Fruit fly (Drosophila melanogaster) whole organism, embryonic: ENCODE data around the gene Npc2f.

Experiments used
- CG10267 ChIP-seq: fragments of 200-800 bp; sonication (Bioruptor generic); optimal IDR thresholded peaks from 2 replicates; lab custom pipeline; 2018; ENCODE audit warnings: missing biosample characterization, mild to moderate bottlenecking, missing genetic modification characterization, moderate library complexity
- CG10543 ChIP-seq: fragments of 200-800 bp; sonication (Bioruptor generic); optimal IDR thresholded peaks from 3 replicates; lab custom pipeline; 2017; ENCODE audit warnings: missing biosample characterization, mild to moderate bottlenecking, missing genetic modification characterization, moderate library complexity
- CG11723 ChIP-seq: fragments of 200-800 bp; sonication (Bioruptor generic); optimal IDR thresholded peaks from 2 replicates; lab custom pipeline; 2017; ENCODE audit warnings: missing biosample characterization, mild to moderate bottlenecking, missing genetic modification characterization
- CG12071 ChIP-seq: fragments of 200-800 bp; sonication (Bioruptor generic); optimal IDR thresholded peaks from 3 replicates; lab custom pipeline; 2018; ENCODE audit warnings: missing biosample characterization, mild to moderate bottlenecking, missing genetic modification characterization
- CG12659 ChIP-seq: fragments of 200-800 bp; sonication (Bioruptor generic); optimal IDR thresholded peaks from 3 replicates; lab custom pipeline; 2017; ENCODE audit warnings: mild to moderate bottlenecking, missing biosample characterization, missing genetic modification reagents, missing genetic modification characterization
- CG12942 ChIP-seq: fragments of 200-800 bp; sonication (Bioruptor generic); optimal IDR thresholded peaks from 3 replicates; lab custom pipeline; 2016; ENCODE audit warnings: missing biosample characterization, missing genetic modification characterization
- CG14667 ChIP-seq: fragments of 200-800 bp; sonication (Bioruptor generic); IDR thresholded peaks from 2 replicates; pipeline ENCODE4 v1.3.6; 2022; ENCODE audit warnings: missing biosample characterization, missing genetic modification characterization
- CG14860 ChIP-seq: fragments of 200-800 bp; sonication (Bioruptor generic); IDR thresholded peaks from 3 replicates; pipeline ENCODE4 v1.3.6; 2022; ENCODE audit warnings: missing biosample characterization, missing genetic modification characterization; ENCODE audit not compliant: partially characterized antibody
- CG18764 ChIP-seq: fragments of 200-800 bp; sonication (Bioruptor generic); optimal IDR thresholded peaks from 3 replicates; lab custom pipeline; 2016; ENCODE audit warnings: missing biosample characterization, missing genetic modification characterization
- CG3163 ChIP-seq: fragments of 200-800 bp; sonication (Bioruptor generic); optimal IDR thresholded peaks from 3 replicates; lab custom pipeline; 2016; ENCODE audit warnings: missing biosample characterization, missing genetic modification characterization
- CG33213 ChIP-seq: fragments of 200-800 bp; sonication (Bioruptor generic); optimal IDR thresholded peaks from 3 replicates; lab custom pipeline; 2016; ENCODE audit warnings: missing biosample characterization, missing genetic modification characterization
- CG6654 ChIP-seq: fragments of 200-800 bp; sonication (Bioruptor generic); optimal IDR thresholded peaks from 2 replicates; lab custom pipeline; 2017; ENCODE audit warnings: missing biosample characterization, mild to moderate bottlenecking, missing genetic modification characterization
- CG7556 ChIP-seq: fragments of 200-800 bp; sonication (Bioruptor generic); optimal IDR thresholded peaks from 2 replicates; lab custom pipeline; 2017; ENCODE audit warnings: missing biosample characterization, mild to moderate bottlenecking, missing genetic modification characterization
- CG8359 ChIP-seq: fragments of 200-800 bp; sonication (Bioruptor generic); optimal IDR thresholded peaks from 2 replicates; lab custom pipeline; 2017; ENCODE audit warnings: missing biosample characterization, mild to moderate bottlenecking, missing genetic modification characterization, borderline replicate concordance
- CG8478 ChIP-seq: fragments of >200 bp; optimal IDR thresholded peaks from 2 replicates; lab custom pipeline; 2018
- Dek ChIP-seq: fragments of 200-800 bp; sonication (Bioruptor generic); optimal IDR thresholded peaks from 3 replicates; lab custom pipeline; 2019; ENCODE audit warnings: missing biosample characterization, mild to moderate bottlenecking, missing genetic modification characterization, moderate library complexity
- Dll ChIP-seq: fragments of 200-800 bp; sonication (Bioruptor generic); IDR thresholded peaks from 4 replicates; pipeline ENCODE4 v1.3.6; 2022; ENCODE audit warnings: missing biosample characterization, missing genetic modification characterization; ENCODE audit not compliant: partially characterized antibody
- Elba2 ChIP-seq: fragments of 200-800 bp; sonication (Bioruptor generic); optimal IDR thresholded peaks from 3 replicates; lab custom pipeline; 2016; ENCODE audit warnings: missing biosample characterization, missing genetic modification characterization
- Ets97D ChIP-seq: fragments of 200-800 bp; sonication (Bioruptor generic); optimal IDR thresholded peaks from 3 replicates; lab custom pipeline; 2016; ENCODE audit warnings: missing biosample characterization, missing genetic modification characterization
- Hey ChIP-seq: fragments of 200-800 bp; sonication (Bioruptor generic); optimal IDR thresholded peaks from 3 replicates; lab custom pipeline; 2018; ENCODE audit warnings: missing biosample characterization, mild to moderate bottlenecking, missing genetic modification characterization
- Mad ChIP-seq: fragments of 200-800 bp; sonication (Bioruptor generic); optimal IDR thresholded peaks from 2 replicates; lab custom pipeline; 2016; ENCODE audit warnings: missing biosample characterization, missing genetic modification characterization
- Meics ChIP-seq: fragments of 200-800 bp; sonication (Bioruptor generic); optimal IDR thresholded peaks from 2 replicates; lab custom pipeline; 2017; ENCODE audit warnings: missing biosample characterization, mild to moderate bottlenecking, missing genetic modification characterization
- Neu2 ChIP-seq: fragments of 200-800 bp; sonication (Bioruptor generic); optimal IDR thresholded peaks from 3 replicates; lab custom pipeline; 2016; ENCODE audit warnings: missing biosample characterization, missing genetic modification characterization, borderline replicate concordance
- PHDP ChIP-seq: fragments of 200-800 bp; sonication (Bioruptor generic); optimal IDR thresholded peaks from 3 replicates; lab custom pipeline; 2018; ENCODE audit warnings: missing biosample characterization, mild to moderate bottlenecking, missing genetic modification characterization, moderate library complexity
- Scr ChIP-seq: fragments of 200-800 bp; sonication (Bioruptor generic); IDR thresholded peaks from 2 replicates; pipeline ENCODE4 v1.3.6; 2022; ENCODE audit warnings: missing biosample characterization, missing genetic modification characterization; ENCODE audit not compliant: partially characterized antibody
- Side ChIP-seq: fragments of 200-800 bp; sonication (Bioruptor generic); optimal IDR thresholded peaks from 2 replicates; lab custom pipeline; 2016; ENCODE audit warnings: missing biosample characterization, missing genetic modification characterization
- Six4 ChIP-seq: fragments of 200-800 bp; sonication (Bioruptor generic); optimal IDR thresholded peaks from 2 replicates; lab custom pipeline; 2016; ENCODE audit warnings: missing biosample characterization, missing genetic modification characterization
- Spps ChIP-seq: fragments of 200-800 bp; sonication (Bioruptor generic); optimal IDR thresholded peaks from 2 replicates; lab custom pipeline; 2018; ENCODE audit warnings: missing biosample characterization, mild to moderate bottlenecking, missing genetic modification characterization
- Sry-β ChIP-seq: fragments of 200-800 bp; sonication (Bioruptor generic); optimal IDR thresholded peaks from 2 replicates; lab custom pipeline; 2018; ENCODE audit warnings: missing biosample characterization, mild to moderate bottlenecking, missing genetic modification characterization, moderate library complexity
- az2 ChIP-seq: fragments of 200-800 bp; sonication (Bioruptor generic); optimal IDR thresholded peaks from 3 replicates; lab custom pipeline; 2016; ENCODE audit warnings: missing biosample characterization, missing genetic modification characterization
- cas ChIP-seq: fragments of 200-800 bp; sonication (Bioruptor generic); IDR thresholded peaks from 2 replicates; pipeline ENCODE4 v1.3.6; 2022; ENCODE audit warnings: missing biosample characterization, missing genetic modification characterization
- chif ChIP-seq, 2 experiments: fragments of 200-800 bp; sonication (Bioruptor generic); optimal IDR thresholded peaks; 3 replicates each; lab custom pipeline; 2016; ENCODE audit warnings: missing biosample characterization in 2 of 2, missing genetic modification characterization in 2 of 2
- crp ChIP-seq, 2 experiments: fragments of 200-800 bp; sonication (Bioruptor generic); optimal IDR thresholded peaks; 2 replicates in 1 of 2; 3 replicates in 1 of 2; lab custom pipeline; 2017; ENCODE audit warnings: missing biosample characterization in 2 of 2, missing genetic modification characterization in 2 of 2, mild to moderate bottlenecking in 1 of 2, moderate library complexity in 1 of 2
- dan ChIP-seq: fragments of 200-800 bp; sonication (Bioruptor generic); IDR thresholded peaks from 2 replicates; pipeline ENCODE4 v1.3.6; 2022; ENCODE audit warnings: missing biosample characterization, missing genetic modification characterization
- dm ChIP-seq: fragments of 200-800 bp; sonication (Bioruptor generic); optimal IDR thresholded peaks from 3 replicates; lab custom pipeline; 2016; ENCODE audit warnings: missing biosample characterization, missing genetic modification characterization
- dmrt99B ChIP-seq: fragments of 200-800 bp; sonication (Bioruptor generic); optimal IDR thresholded peaks from 2 replicates; lab custom pipeline; 2018; ENCODE audit warnings: missing biosample characterization, mild to moderate bottlenecking, missing genetic modification characterization, moderate library complexity
- dpn ChIP-seq, 2 experiments: fragments of 200-800 bp; sonication (Bioruptor generic); optimal IDR thresholded peaks; 3 replicates each; lab custom pipeline; 2016; ENCODE audit warnings: missing biosample characterization in 2 of 2, missing genetic modification characterization in 2 of 2
- nau ChIP-seq: fragments of 200-800 bp; sonication (Bioruptor generic); optimal IDR thresholded peaks from 3 replicates; lab custom pipeline; 2017; ENCODE audit warnings: missing biosample characterization, mild to moderate bottlenecking, missing genetic modification characterization, missing genetic modification reagents
- odd ChIP-seq: fragments of 200-800 bp; sonication (Bioruptor generic); optimal IDR thresholded peaks from 2 replicates; lab custom pipeline; 2017; ENCODE audit warnings: missing biosample characterization, mild to moderate bottlenecking, missing genetic modification characterization
- org-1 ChIP-seq: fragments of 200-800 bp; sonication (Bioruptor generic); optimal IDR thresholded peaks from 2 replicates; lab custom pipeline; 2017; ENCODE audit warnings: missing biosample characterization, missing genetic modification characterization
- peb ChIP-seq: fragments of 200-800 bp; sonication (Bioruptor generic); IDR thresholded peaks from 2 replicates; pipeline ENCODE4 v1.3.6; 2022; ENCODE audit warnings: missing biosample characterization, missing genetic modification characterization
- ranshi ChIP-seq: fragments of 200-800 bp; sonication (Bioruptor generic); IDR thresholded peaks from 2 replicates; pipeline ENCODE4 v1.3.6; 2022; ENCODE audit warnings: missing biosample characterization, missing genetic modification characterization
- sisA ChIP-seq: fragments of 200-800 bp; sonication (Bioruptor generic); IDR thresholded peaks from 2 replicates; pipeline ENCODE4 v1.3.6; 2022; ENCODE audit warnings: missing biosample characterization, missing genetic modification characterization
- stwl ChIP-seq: fragments of 200-800 bp; sonication (Bioruptor generic); optimal IDR thresholded peaks from 3 replicates; lab custom pipeline; 2018; ENCODE audit warnings: missing biosample characterization, mild to moderate bottlenecking, missing genetic modification characterization, moderate library complexity
- tio ChIP-seq: fragments of 200-800 bp; sonication (Bioruptor generic); optimal IDR thresholded peaks from 2 replicates; lab custom pipeline; 2017; ENCODE audit warnings: missing biosample characterization, missing genetic modification characterization, inconsistent platforms
- tll ChIP-seq, 2 experiments: fragments of 200-800 bp in 1 of 2; fragments of >200 bp in 1 of 2; sonication (Bioruptor generic) in 1 of 2; optimal IDR thresholded peaks; 2 replicates each; lab custom pipeline; 2017 to 2019; ENCODE audit warnings: missing biosample characterization in 2 of 2, missing genetic modification characterization in 2 of 2, mild to moderate bottlenecking in 1 of 2, moderate library complexity in 1 of 2
- wek ChIP-seq: fragments of 200-800 bp; sonication (Bioruptor generic); optimal IDR thresholded peaks from 3 replicates; lab custom pipeline; 2018; ENCODE audit warnings: missing biosample characterization, mild to moderate bottlenecking, missing genetic modification characterization, moderate library complexity
- zen ChIP-seq: fragments of 200-800 bp; sonication (Bioruptor generic); optimal IDR thresholded peaks from 3 replicates; lab custom pipeline; 2018; ENCODE audit warnings: missing biosample characterization, mild to moderate bottlenecking, missing genetic modification characterization, moderate library complexity
- zf30C ChIP-seq: fragments of 200-800 bp; sonication (Bioruptor generic); optimal IDR thresholded peaks from 3 replicates; lab custom pipeline; 2018; ENCODE audit warnings: missing biosample characterization, mild to moderate bottlenecking, missing genetic modification characterization

Gene Npc2f

DNA sequence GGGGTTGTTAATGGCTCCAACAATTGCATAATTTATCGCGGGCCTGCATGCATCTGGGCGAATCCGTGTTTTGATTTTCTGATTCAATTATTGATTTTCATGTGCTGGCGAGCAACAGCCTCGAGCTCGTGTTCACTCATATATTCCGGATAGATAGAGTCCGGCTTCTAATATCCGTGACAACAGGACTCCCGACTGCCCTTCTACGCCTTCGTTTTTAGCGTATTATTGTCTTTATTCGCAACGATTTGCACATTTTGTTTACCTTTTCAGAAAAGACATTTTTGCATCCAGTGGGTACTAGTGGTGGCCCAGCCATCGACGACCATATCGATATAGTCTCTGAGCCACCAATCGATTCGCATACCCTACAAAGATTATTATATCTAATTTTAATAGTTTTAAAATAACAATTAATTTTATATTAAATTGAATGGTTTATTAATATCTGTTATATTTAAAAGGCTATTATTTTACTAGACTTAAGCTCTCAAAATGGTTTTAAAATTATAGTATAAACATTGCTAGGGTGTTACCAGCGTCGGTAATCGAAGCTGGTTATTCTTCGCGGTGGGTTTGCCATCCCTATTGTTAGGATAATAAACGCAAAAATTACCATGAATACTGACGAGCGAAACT is 23.6 kb downstream of the Npc2f start, which contains the start of the genes Myo95E and TBC1d7 (continued):
- TF ChIP-seq az2 (peak; percentile 87), dan (peak; percentile 68), CG8478 (lab: Kevin White, UChicago) (no peak), Neu2 (no peak), CG18764 (peak; percentile 83), cas (GFP tag; lab: Robert Waterston, UW) (peak; percentile 69; the same call in 1 of the 2 replicates), Dek (tag; lab: Kevin White, UChicago) (peak; percentile 90), CG10543 (GFP tag; lab: Kevin White, UChicago) (no peak), nau (GFP tag; lab: Kevin White, UChicago) (no peak), org-1 (GFP tag; lab: Kevin White, UChicago) (peak; percentile 67), zen (tag; lab: Kevin White, UChicago) (peak; percentile 80), CG6654 (peak; percentile 58), CG14667 (GFP tag; lab: Robert Waterston, UW) (peak; percentile 95), dpn (GFP tag; optimal IDR thresholded peaks at IDR 0.05; lab: Kevin White, UChicago) (peak; percentile 7 to 91), ranshi (GFP tag; lab: Robert Waterston, UW) (peak; percentile 93), Mad (GFP tag; lab: Kevin White, UChicago) (peak; percentile 60), CG8359 (GFP tag; lab: Kevin White, UChicago) (no peak), wek (no peak), CG12659 (GFP tag; lab: Kevin White, UChicago) (peak; percentile 92), Side (GFP tag; lab: Kevin White, UChicago) (no peak), tll (GFP tag; optimal IDR thresholded peaks at IDR 0.05; lab: Kevin White, UChicago) (no peak), Sry-β (GFP tag; lab: Kevin White, UChicago) (peak; percentile 64), CG7556 (peak; percentile 84), peb (GFP tag; lab: Robert Waterston, UW) (peak; percentile 89), Ets97D (GFP tag; lab: Kevin White, UChicago) (peak; percentile 47), CG10267 (tag; lab: Kevin White, UChicago) (peak; percentile 84), dm (GFP tag; lab: Kevin White, UChicago) (no peak), CG11723 (GFP tag; lab: Kevin White, UChicago) (no peak), sisA (peak; percentile 90), crp (GFP tag; optimal IDR thresholded peaks at IDR 0.05; lab: Kevin White, UChicago) (peak in 1 of 2 experiments; percentile 53), CG14860 (GFP tag; lab: Robert Waterston, UW) (peak; percentile 55; the same call in 2 of the 3 replicates), dmrt99B (tag; lab: Kevin White, UChicago) (no peak), CG33213 (GFP tag; lab: Kevin White, UChicago) (peak; percentile 47), odd (GFP tag; lab: Kevin White, UChicago) (no peak), stwl (tag; lab: Kevin White, UChicago) (peak; percentile 56), Meics (peak; percentile 88), tio (GFP tag; lab: Kevin White, UChicago) (no peak), CG12071 (no peak), Six4 (GFP tag; lab: Kevin White, UChicago) (peak; percentile 76), PHDP (tag; lab: Kevin White, UChicago) (peak; percentile 90), Elba2 (GFP tag; lab: Kevin White, UChicago) (peak; percentile 48), CG3163 (GFP tag; lab: Kevin White, UChicago) (no peak), Spps (peak; percentile 67), chif (GFP tag; optimal IDR thresholded peaks at IDR 0.05; lab: Kevin White, UChicago) (peak in 1 of 2 experiments; percentile 43), Dll (GFP tag; lab: Robert Waterston, UW) (peak; percentile 88), Hey (tag; lab: Kevin White, UChicago) (no peak), zf30C (no peak), Scr (GFP tag; lab: Robert Waterston, UW) (peak; percentile 80), CG12942 (GFP tag; lab: Kevin White, UChicago) (peak; percentile 78)
